Worm (Caenorhabditis elegans): Measurements from ENCODE around the gene col-117.

- TF ChIP-seq che-1 (tag; optimal IDR thresholded peaks at IDR 0.05) (no peak), nhr-11 (tag; optimal IDR thresholded peaks at IDR 0.05) (no peak), pha-4 (tag; optimal IDR thresholded peaks at IDR 0.05) (no peak), dve-1 (tag; optimal IDR thresholded peaks at IDR 0.05) (no peak), nfya-1 (tag; optimal IDR thresholded peaks at IDR 0.05) (peak; percentile 13), lin-11 (tag; optimal IDR thresholded peaks at IDR 0.05) (no peak), ama-1 (optimal IDR thresholded peaks at IDR 0.05) (no peak), ahr-1 (tag; optimal IDR thresholded peaks at IDR 0.05) (no peak), ceh-31 (tag; optimal IDR thresholded peaks at IDR 0.05) (no peak), fkh-10 (GFP tag; optimal IDR thresholded peaks at IDR 0.05) (no peak), tbx-2 (tag; optimal IDR thresholded peaks at IDR 0.05) (no peak)
These were observed 45.6 kb upstream of the col-117 start, which contains the start of gene npp-23 for ce11 chrIV:8869624-8870023.

All from whole organism, late embryonic.